Fruit fly (Drosophila melanogaster): Measurements from ENCODE around the gene ppan.
A peak's percentile ranks its signal among the peaks of the same experiment; 100 is the strongest.

Gene ppan

DNA sequence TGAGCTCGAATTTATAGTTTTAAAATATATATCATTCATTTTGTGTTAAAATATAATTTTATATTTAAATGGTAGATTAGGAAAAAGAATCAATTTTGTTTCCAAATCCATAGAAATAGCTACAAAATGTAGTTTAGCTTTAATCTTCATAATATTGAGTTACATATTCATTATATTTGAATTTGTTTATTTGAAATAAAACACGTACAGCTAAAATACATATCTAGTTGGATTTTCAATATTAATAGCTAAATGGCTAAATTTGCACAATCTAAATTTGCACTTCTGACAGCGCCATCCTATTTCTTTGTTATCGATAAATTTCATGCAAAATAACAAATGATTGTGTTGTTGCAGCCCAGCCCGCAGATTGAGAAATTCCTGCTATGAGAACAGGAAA, 17.9 kb downstream of the ppan start, which contains the start of gene Usp8 (continued):
- TF ChIP-seq CG17385 (GFP tag; optimal IDR thresholded peaks at IDR 0.05) (no peak), usp (GFP tag; optimal IDR thresholded peaks at IDR 0.05) (no peak), D19B (GFP tag; optimal IDR thresholded peaks at IDR 0.05) (no peak), CG30020 (tag; optimal IDR thresholded peaks at IDR 0.05) (peak; percentile 64), CG30403 (GFP tag; optimal IDR thresholded peaks at IDR 0.05) (peak; percentile 65), cad (GFP tag; optimal IDR thresholded peaks at IDR 0.05) (no peak), Nf-YB (GFP tag; optimal IDR thresholded peaks at IDR 0.05) (no peak), CG16863 (GFP tag; optimal IDR thresholded peaks at IDR 0.05) (no peak), onecut (GFP tag; IDR thresholded peaks at IDR 0.05) (no peak), CG12659 (GFP tag; optimal IDR thresholded peaks at IDR 0.05) (peak; percentile 51), CkIIα-i1 (GFP tag; IDR thresholded peaks at IDR 0.05) (no peak), mld (GFP tag; IDR thresholded peaks at IDR 0.05; ENCODE audit: partially characterized antibody) (no peak), CG2875 (GFP tag; optimal IDR thresholded peaks at IDR 0.05) (no peak), CG11560 (tag; IDR thresholded peaks at IDR 0.05) (no peak), rib (GFP tag; IDR thresholded peaks at IDR 0.05) (no peak), Dip3 (GFP tag; optimal IDR thresholded peaks at IDR 0.05) (no peak), CG6272 (GFP tag; IDR thresholded peaks at IDR 0.05) (no peak), unc-4 (GFP tag; IDR thresholded peaks at IDR 0.05; ENCODE audit: partially characterized antibody) (no peak), CG4854 (GFP tag; optimal IDR thresholded peaks at IDR 0.05) (no peak), p53 (GFP tag; optimal IDR thresholded peaks at IDR 0.05) (no peak), stwl (tag; optimal IDR thresholded peaks at IDR 0.05) (peak; percentile 17), CG10431 (GFP tag; optimal IDR thresholded peaks at IDR 0.05) (no peak), CG12299 (tag; optimal IDR thresholded peaks at IDR 0.05) (no peak), Mrtf (GFP tag; IDR thresholded peaks at IDR 0.05) (no peak), CG14710 (tag; optimal IDR thresholded peaks at IDR 0.05) (peak; percentile 61), tna (GFP tag; IDR thresholded peaks at IDR 0.05; ENCODE audit: partially characterized antibody) (no peak), kni (GFP tag; optimal IDR thresholded peaks at IDR 0.05) (no peak), Doc2 (GFP tag; IDR thresholded peaks at IDR 0.05) (no peak), CG15073 (GFP tag; optimal IDR thresholded peaks at IDR 0.05) (no peak), Hmr (GFP tag; optimal IDR thresholded peaks at IDR 0.05) (no peak), CG3065 (GFP tag; optimal IDR thresholded peaks at IDR 0.05) (no peak), CG2116 (GFP tag; optimal IDR thresholded peaks at IDR 0.05) (peak; percentile 74), CG15269 (tag; optimal IDR thresholded peaks at IDR 0.05) (no peak), CG13624 (GFP tag; optimal IDR thresholded peaks at IDR 0.05) (no peak), Dp (GFP tag; optimal IDR thresholded peaks at IDR 0.05) (peak; percentile 10), B-H1 (GFP tag; IDR thresholded peaks at IDR 0.05) (no peak), sens (GFP tag) (peak; percentile 18), PHDP (tag; optimal IDR thresholded peaks at IDR 0.05) (peak; percentile 8), CG8290 (GFP tag; optimal IDR thresholded peaks at IDR 0.05) (no peak), CG8290 (tag; optimal IDR thresholded peaks at IDR 0.05) (no peak), Sox102F (GFP tag; optimal IDR thresholded peaks at IDR 0.05) (no peak), CG11695 (GFP tag; IDR thresholded peaks at IDR 0.05) (no peak), wdn (GFP tag; IDR thresholded peaks at IDR 0.05) (no peak), lola (GFP tag; optimal IDR thresholded peaks at IDR 0.05) (peak in 1 of 3 experiments; percentile 63), Dek (tag; optimal IDR thresholded peaks at IDR 0.05) (peak; percentile 45), bowl (GFP tag; IDR thresholded peaks at IDR 0.05) (no peak), lmd (GFP tag; IDR thresholded peaks at IDR 0.05) (no peak), pros (GFP tag; optimal IDR thresholded peaks at IDR 0.05) (no peak), Opbp (GFP tag; IDR thresholded peaks at IDR 0.05; ENCODE audit: partially characterized antibody) (no peak), CG3995 (GFP tag; optimal IDR thresholded peaks at IDR 0.05) (no peak), org-1 (GFP tag; optimal IDR thresholded peaks at IDR 0.05) (no peak), Drgx (GFP tag; IDR thresholded peaks at IDR 0.05) (no peak)
